Fruit fly (Drosophila melanogaster) whole organism, embryonic: ENCODE results near the gene CG2889.

Source experiments
- Aef1 ChIP-seq: fragments of 200-800 bp; sonication (Bioruptor generic); IDR thresholded peaks from 3 replicates; pipeline ENCODE4 v1.3.6; 2022; ENCODE audit warnings: missing biosample characterization, missing genetic modification characterization
- Asciz ChIP-seq: fragments of 200-800 bp; sonication (Bioruptor generic); optimal IDR thresholded peaks from 2 replicates; lab custom pipeline; 2017; ENCODE audit warnings: missing biosample characterization, mild to moderate bottlenecking, missing genetic modification characterization, missing genetic modification reagents
- Atf-2 ChIP-seq: fragments of 200-800 bp; sonication (Bioruptor generic); optimal IDR thresholded peaks from 2 replicates; lab custom pipeline; 2016; ENCODE audit warnings: missing biosample characterization, missing genetic modification characterization
- Blimp-1 ChIP-seq: fragments of 200-800 bp; sonication (Bioruptor generic); optimal IDR thresholded peaks from 3 replicates; lab custom pipeline; 2018; ENCODE audit warnings: missing biosample characterization, missing genetic modification characterization, mild to moderate bottlenecking, moderate library complexity, missing genetic modification reagents
- CG10147 ChIP-seq: fragments of 200-800 bp; sonication (Bioruptor generic); optimal IDR thresholded peaks from 2 replicates; lab custom pipeline; 2019; ENCODE audit warnings: missing biosample characterization, mild to moderate bottlenecking, missing genetic modification characterization, moderate library complexity
- CG1233 ChIP-seq: fragments of 200-800 bp; sonication (Bioruptor generic); optimal IDR thresholded peaks from 4 replicates; lab custom pipeline; 2018; ENCODE audit warnings: missing biosample characterization, mild to moderate bottlenecking, missing genetic modification characterization
- CG13123 ChIP-seq: fragments of 200-800 bp; sonication (Bioruptor generic); optimal IDR thresholded peaks from 2 replicates; lab custom pipeline; 2016; ENCODE audit warnings: missing biosample characterization, missing genetic modification characterization
- CG14667 ChIP-seq: fragments of 200-800 bp; sonication (Bioruptor generic); IDR thresholded peaks from 2 replicates; pipeline ENCODE4 v1.3.6; 2022; ENCODE audit warnings: missing biosample characterization, missing genetic modification characterization
- CG15269 ChIP-seq: fragments of 200-800 bp; sonication (Bioruptor generic); optimal IDR thresholded peaks from 2 replicates; lab custom pipeline; 2018; ENCODE audit warnings: missing biosample characterization, mild to moderate bottlenecking, missing genetic modification characterization, moderate library complexity
- CG15514 ChIP-seq: fragments of 200-800 bp; sonication (Bioruptor generic); optimal IDR thresholded peaks from 3 replicates; lab custom pipeline; 2017; ENCODE audit warnings: missing biosample characterization, missing genetic modification characterization, mild to moderate bottlenecking, moderate library complexity, missing genetic modification reagents
- CG16779 ChIP-seq: fragments of 200-800 bp; sonication (Bioruptor generic); IDR thresholded peaks from 2 replicates; pipeline ENCODE4 v1.3.6; 2022; ENCODE audit warnings: missing biosample characterization, missing genetic modification characterization
- CG16813 ChIP-seq: fragments of 200-800 bp; sonication (Bioruptor generic); IDR thresholded peaks from 3 replicates; pipeline ENCODE4 v1.3.6; 2022; ENCODE audit warnings: missing biosample characterization, missing genetic modification characterization; ENCODE audit not compliant: partially characterized antibody
- CG16863 ChIP-seq: fragments of 200-800 bp; sonication (Bioruptor generic); optimal IDR thresholded peaks from 3 replicates; lab custom pipeline; 2016; ENCODE audit warnings: missing biosample characterization, missing genetic modification characterization
- CG17568 ChIP-seq: fragments of 200-800 bp; sonication (Bioruptor generic); optimal IDR thresholded peaks from 2 replicates; lab custom pipeline; 2018; ENCODE audit warnings: missing biosample characterization, mild to moderate bottlenecking, missing genetic modification characterization, moderate library complexity
- CG2875 ChIP-seq: fragments of 200-800 bp; sonication (Bioruptor generic); optimal IDR thresholded peaks from 2 replicates; lab custom pipeline; 2017; ENCODE audit warnings: missing biosample characterization, mild to moderate bottlenecking, missing genetic modification characterization, missing genetic modification reagents
- CG30431 ChIP-seq: fragments of 200-800 bp; sonication (Bioruptor generic); optimal IDR thresholded peaks from 2 replicates; lab custom pipeline; 2017; ENCODE audit warnings: missing biosample characterization, missing genetic modification characterization
- CG31388 ChIP-seq: fragments of 200-800 bp; sonication (Bioruptor generic); optimal IDR thresholded peaks from 2 replicates; lab custom pipeline; 2016; ENCODE audit warnings: missing biosample characterization, missing genetic modification characterization
- CG3163 ChIP-seq: fragments of 200-800 bp; sonication (Bioruptor generic); optimal IDR thresholded peaks from 3 replicates; lab custom pipeline; 2016; ENCODE audit warnings: missing biosample characterization, missing genetic modification characterization
- CG43689 ChIP-seq: fragments of 200-800 bp; sonication (Bioruptor generic); IDR thresholded peaks from 2 replicates; pipeline ENCODE4 v1.3.6; 2022; ENCODE audit warnings: missing biosample characterization, missing genetic modification characterization
- CG4820 ChIP-seq: fragments of 200-800 bp; sonication (Bioruptor generic); optimal IDR thresholded peaks from 3 replicates; lab custom pipeline; 2016; ENCODE audit warnings: missing biosample characterization, missing genetic modification characterization
- CG8478 ChIP-seq: fragments of >200 bp; optimal IDR thresholded peaks from 2 replicates; lab custom pipeline; 2018
- CkIIα-i1 ChIP-seq: fragments of 200-800 bp; sonication (Bioruptor generic); IDR thresholded peaks from 2 replicates; pipeline ENCODE4 v1.3.6; 2022; ENCODE audit warnings: missing biosample characterization, missing genetic modification characterization
- D19B ChIP-seq: fragments of 200-800 bp; sonication (Bioruptor generic); optimal IDR thresholded peaks from 2 replicates; lab custom pipeline; 2017; ENCODE audit warnings: missing biosample characterization, mild to moderate bottlenecking, missing genetic modification characterization
- Deaf1 ChIP-seq: fragments of 200-800 bp; optimal IDR thresholded peaks from 3 replicates; lab custom pipeline; 2019; ENCODE audit warnings: missing biosample characterization, mild to moderate bottlenecking, missing genetic modification characterization, moderate library complexity
- HLHmδ ChIP-seq: fragments of 200-800 bp; sonication (Bioruptor generic); optimal IDR thresholded peaks from 2 replicates; lab custom pipeline; 2018; ENCODE audit warnings: missing biosample characterization, mild to moderate bottlenecking, missing genetic modification characterization, moderate library complexity
- Hey ChIP-seq: fragments of 200-800 bp; sonication (Bioruptor generic); optimal IDR thresholded peaks from 3 replicates; lab custom pipeline; 2018; ENCODE audit warnings: missing biosample characterization, mild to moderate bottlenecking, missing genetic modification characterization
- HmgZ ChIP-seq: fragments of 200-800 bp; sonication (Bioruptor generic); optimal IDR thresholded peaks from 2 replicates; lab custom pipeline; 2018; ENCODE audit warnings: missing biosample characterization, mild to moderate bottlenecking, missing genetic modification characterization
- Kr ChIP-seq: fragments of 200-800 bp; sonication (Bioruptor generic); optimal IDR thresholded peaks from 2 replicates; lab custom pipeline; 2017; ENCODE audit warnings: missing biosample characterization, mild to moderate bottlenecking, missing genetic modification characterization
- Six4 ChIP-seq: fragments of 200-800 bp; sonication (Bioruptor generic); optimal IDR thresholded peaks from 2 replicates; lab custom pipeline; 2016; ENCODE audit warnings: missing biosample characterization, missing genetic modification characterization
- Vsx1 ChIP-seq: fragments of 200-800 bp; sonication (Bioruptor generic); optimal IDR thresholded peaks from 2 replicates; lab custom pipeline; 2017; ENCODE audit warnings: missing biosample characterization, mild to moderate bottlenecking, missing genetic modification characterization, missing genetic modification reagents
- bigmax ChIP-seq: fragments of 200-800 bp; sonication (Bioruptor generic); optimal IDR thresholded peaks from 2 replicates; lab custom pipeline; 2018; ENCODE audit warnings: missing biosample characterization, mild to moderate bottlenecking, missing genetic modification characterization
- dimm ChIP-seq: fragments of 200-800 bp; sonication (Bioruptor generic); IDR thresholded peaks from 2 replicates; pipeline ENCODE4 v1.3.6; 2022; ENCODE audit warnings: missing biosample characterization, missing genetic modification characterization
- dmrt11E ChIP-seq: fragments of 200-800 bp; sonication (Bioruptor generic); optimal IDR thresholded peaks from 3 replicates; lab custom pipeline; 2018; ENCODE audit warnings: missing biosample characterization, mild to moderate bottlenecking, missing genetic modification characterization, moderate library complexity
- dysf ChIP-seq: fragments of 200-800 bp; sonication (Bioruptor generic); IDR thresholded peaks from 3 replicates; pipeline ENCODE4 v1.3.6; 2022; ENCODE audit warnings: missing biosample characterization, missing genetic modification characterization
- fd102C ChIP-seq: fragments of 200-800 bp; sonication (Bioruptor generic); optimal IDR thresholded peaks from 2 replicates; lab custom pipeline; 2018; ENCODE audit warnings: missing biosample characterization, mild to moderate bottlenecking, missing genetic modification characterization, moderate library complexity
- ftz-f1 ChIP-seq: fragments of 200-800 bp; sonication (Bioruptor generic); optimal IDR thresholded peaks from 2 replicates; lab custom pipeline; 2016; ENCODE audit warnings: missing biosample characterization, missing genetic modification characterization
- grau ChIP-seq: fragments of 200-800 bp; optimal IDR thresholded peaks from 3 replicates; lab custom pipeline; 2019; ENCODE audit warnings: missing biosample characterization, mild to moderate bottlenecking, missing genetic modification characterization, moderate library complexity
- gro ChIP-seq: fragments of 200-800 bp; sonication (Bioruptor generic); optimal IDR thresholded peaks from 2 replicates; lab custom pipeline; 2016; ENCODE audit warnings: missing biosample characterization, missing genetic modification characterization
- hkb ChIP-seq, 2 experiments: fragments of 200-800 bp in 1 of 2; fragments of >200 bp in 1 of 2; sonication (Bioruptor generic) in 1 of 2; IDR thresholded peaks in 1 of 2; optimal IDR thresholded peaks in 1 of 2; 2 replicates each; pipeline versions ENCODE4 v1.3.6 to Lab custom; 2017 to 2022; ENCODE audit warnings: missing biosample characterization in 1 of 2, missing genetic modification characterization in 1 of 2
- ind ChIP-seq: fragments of 200-800 bp; sonication (Bioruptor generic); optimal IDR thresholded peaks from 3 replicates; lab custom pipeline; 2016; ENCODE audit warnings: missing biosample characterization, missing genetic modification characterization
- jumu ChIP-seq: fragments of 200-800 bp; sonication (Bioruptor generic); optimal IDR thresholded peaks from 3 replicates; lab custom pipeline; 2016; ENCODE audit warnings: missing biosample characterization, missing genetic modification characterization
- klu ChIP-seq: fragments of 200-800 bp; sonication (Bioruptor generic); IDR thresholded peaks from 2 replicates; pipeline ENCODE4 v1.3.6; 2022; ENCODE audit warnings: missing biosample characterization, missing genetic modification characterization
- pho ChIP-seq: fragments of 200-800 bp; sonication (Bioruptor generic); optimal IDR thresholded peaks from 2 replicates; lab custom pipeline; 2016; ENCODE audit warnings: missing biosample characterization, missing genetic modification characterization
- schlank ChIP-seq: fragments of 200-800 bp; sonication (Bioruptor generic); optimal IDR thresholded peaks from 2 replicates; lab custom pipeline; 2018; ENCODE audit warnings: missing biosample characterization, mild to moderate bottlenecking, missing genetic modification characterization
- shn ChIP-seq: fragments of 200-800 bp; sonication (Bioruptor generic); optimal IDR thresholded peaks from 3 replicates; lab custom pipeline; 2016; ENCODE audit warnings: missing biosample characterization, missing genetic modification characterization
- slp2 ChIP-seq: fragments of 200-800 bp; sonication (Bioruptor generic); optimal IDR thresholded peaks from 2 replicates; lab custom pipeline; 2016; ENCODE audit warnings: missing biosample characterization, missing genetic modification characterization
- so ChIP-seq: fragments of 200-800 bp; sonication (Bioruptor generic); IDR thresholded peaks from 3 replicates; pipeline ENCODE4 v1.3.6; 2022; ENCODE audit warnings: missing biosample characterization, missing genetic modification characterization
- vfl ChIP-seq: fragments of 200-800 bp; sonication (Bioruptor generic); optimal IDR thresholded peaks from 2 replicates; lab custom pipeline; 2016; ENCODE audit warnings: missing biosample characterization, missing genetic modification characterization
- yki ChIP-seq: fragments of >200 bp; optimal IDR thresholded peaks from 3 replicates; lab custom pipeline; 2018

The CG2889 gene

DNA sequence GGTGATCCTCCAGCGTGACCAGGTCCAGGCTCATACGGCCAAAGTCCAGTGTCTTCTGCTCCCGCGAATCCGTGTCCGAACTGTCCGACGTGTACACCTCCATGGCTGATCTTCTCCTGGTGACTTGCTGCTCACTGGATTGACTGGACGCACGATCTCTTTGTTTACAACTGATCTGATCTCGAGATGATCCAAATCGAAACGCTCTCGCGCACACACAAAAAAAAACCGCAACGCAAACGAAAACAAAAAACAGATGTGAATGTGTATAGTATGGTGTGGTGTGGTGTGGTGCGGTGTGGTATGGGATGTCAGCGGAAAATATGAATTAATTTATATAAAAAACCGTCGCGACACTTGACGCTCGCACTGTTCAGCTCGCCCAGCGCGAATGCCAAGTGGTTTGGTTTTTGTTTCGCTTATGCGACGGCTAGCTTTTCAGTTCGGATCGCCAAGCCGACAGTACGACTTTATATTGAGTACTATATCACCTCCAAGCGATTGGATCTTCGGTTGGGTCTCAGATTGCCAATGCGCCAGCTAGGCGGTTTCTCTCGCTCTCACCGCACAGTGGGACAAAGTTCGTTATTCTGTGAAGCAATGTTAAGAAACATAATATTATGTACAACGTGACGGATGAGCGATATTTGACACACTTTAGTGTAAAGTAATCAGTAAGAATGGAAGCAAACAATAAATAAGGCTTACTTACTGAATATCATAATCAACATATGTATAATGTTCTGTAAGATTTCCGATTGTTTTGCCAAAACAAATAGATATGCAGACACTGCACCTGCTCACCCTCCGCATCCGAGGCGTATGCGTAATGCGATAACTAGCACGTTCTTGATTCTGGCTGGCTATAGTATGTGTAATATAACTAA lies 12.6 kb downstream of the CG2889 start (continued):
- TF ChIP-seq D19B (GFP tag; lab: Kevin White, UChicago) (peak; percentile 53), CG17568 (GFP tag; lab: Kevin White, UChicago) (peak; percentile 46), Atf-2 (peak; percentile 28), CG15269 (peak; percentile 79), CG14667 (0 out of 2 replicates have a peak, but pooled peaks have one; percentile 24), ftz-f1 (GFP tag; lab: Kevin White, UChicago) (no peak), CG16813 (GFP tag; lab: Robert Waterston, UW) (no peak), Vsx1 (GFP tag; lab: Kevin White, UChicago) (no peak), bigmax (GFP tag; lab: Kevin White, UChicago) (no peak), CG8478 (lab: Kevin White, UChicago) (no peak), CG10147 (GFP tag; lab: Kevin White, UChicago) (peak; percentile 29), CG1233 (GFP tag; lab: Kevin White, UChicago) (peak; percentile 48), grau (tag; lab: Kevin White, UChicago) (peak; percentile 74), CG4820 (GFP tag; lab: Kevin White, UChicago) (peak; percentile 25), ind (peak; percentile 70), fd102C (no peak), dimm (GFP tag; lab: Robert Waterston, UW) (no peak), shn (GFP tag; lab: Kevin White, UChicago) (peak; percentile 52), CG30431 (GFP tag; lab: Kevin White, UChicago) (no peak), CG43689 (GFP tag; lab: Robert Waterston, UW) (no peak), gro (peak; percentile 53), CG3163 (no peak), vfl (GFP tag; lab: Kevin White, UChicago) (peak; percentile 37), Deaf1 (tag; lab: Kevin White, UChicago) (peak; percentile 76), Blimp-1 (peak; percentile 28), slp2 (GFP tag; lab: Kevin White, UChicago) (no peak), Six4 (peak; percentile 20), so (GFP tag; lab: Robert Waterston, UW) (0 out of 3 replicates have a peak, but pooled peaks have one; percentile 18), hkb (optimal IDR thresholded peaks at IDR 0.05; lab: Kevin White, UChicago) (no peak), hkb (GFP tag; IDR thresholded peaks at IDR 0.05; lab: Robert Waterston, UW) (peak; percentile 47; the same call in 1 of the 2 replicates), HLHmδ (GFP tag; lab: Kevin White, UChicago) (no peak), jumu (GFP tag; lab: Kevin White, UChicago) (peak; percentile 27), CG16863 (GFP tag; lab: Kevin White, UChicago) (peak; percentile 47), Kr (GFP tag; lab: Kevin White, UChicago) (no peak), schlank (tag; lab: Kevin White, UChicago) (peak; percentile 65), dmrt11E (no peak), CG15514 (GFP tag; lab: Kevin White, UChicago) (peak; percentile 63), CkIIα-i1 (no peak), CG16779 (GFP tag; lab: Robert Waterston, UW) (peak; percentile 43; the same call in 1 of the 2 replicates), Asciz (peak; percentile 17), klu (GFP tag; lab: Robert Waterston, UW) (0 out of 2 replicates have a peak, but pooled peaks have one; percentile 37), Hey (tag; lab: Kevin White, UChicago) (no peak), dysf (GFP tag; lab: Robert Waterston, UW) (peak; percentile 75), yki (lab: Kevin White, UChicago) (no peak), CG2875 (GFP tag; lab: Kevin White, UChicago) (no peak), Aef1 (GFP tag; lab: Robert Waterston, UW) (peak; percentile 39; the same call in 2 of the 3 replicates), CG31388 (GFP tag; lab: Kevin White, UChicago) (no peak), pho (peak; percentile 60), CG13123 (no peak), HmgZ (tag; lab: Kevin White, UChicago) (peak; percentile 57)
